Worm (Caenorhabditis elegans): Measurements from ENCODE around the gene F54F2.7.

ce11 chrIII:8766467-8766866, 40.7 kb downstream of the F54F2.7 start:
- TF ChIP-seq snpc-3.4 (tag; optimal IDR thresholded peaks at IDR 0.05) (no peak), F49E8.2 (tag; optimal IDR thresholded peaks at IDR 0.05; ENCODE audit: insufficient read depth) (no peak), lin-26 (GFP tag; IDR thresholded peaks at IDR 0.05) (no peak), tlf-1 (GFP tag; optimal IDR thresholded peaks at IDR 0.05) (no peak), egrh-3 (GFP tag; IDR thresholded peaks at IDR 0.05) (no peak), akir-1 (GFP tag; optimal IDR thresholded peaks at IDR 0.05) (no peak), hrde-1 (tag; optimal IDR thresholded peaks at IDR 0.05; ENCODE audit: borderline replicate concordance) (no peak), snpc-1.1 (tag; optimal IDR thresholded peaks at IDR 0.05; ENCODE audit: insufficient read depth) (no peak), ztf-25 (GFP tag; IDR thresholded peaks at IDR 0.05) (no peak), bed-2 (GFP tag; IDR thresholded peaks at IDR 0.05) (no peak)
